Fruit fly (Drosophila melanogaster) whole organism, prepupa: ENCODE data around the gene eater.

ENCODE experiments used
- Blimp-1 ChIP-seq: fragments of 200-800 bp; sonication (Bioruptor generic); optimal IDR thresholded peaks from 3 replicates; lab custom pipeline; 2017; ENCODE audit warnings: missing biosample characterization, missing genetic modification characterization, mild to moderate bottlenecking, moderate library complexity, missing genetic modification reagents
- CG11294 ChIP-seq: fragments of 200-800 bp; sonication (Bioruptor generic); IDR thresholded peaks from 2 replicates; pipeline ENCODE4 v1.3.6; 2022; ENCODE audit warnings: missing biosample characterization, missing genetic modification characterization
- CG11902 ChIP-seq: fragments of 200-800 bp; sonication (Bioruptor generic); optimal IDR thresholded peaks from 3 replicates; lab custom pipeline; 2016; ENCODE audit warnings: missing biosample characterization, missing genetic modification characterization
- CG15336 ChIP-seq: fragments of 200-800 bp; sonication (Bioruptor generic); IDR thresholded peaks from 2 replicates; pipeline ENCODE4 v1.3.6; 2022; ENCODE audit warnings: missing biosample characterization, missing genetic modification characterization
- CG16779 ChIP-seq: fragments of 200-800 bp; sonication (Bioruptor generic); optimal IDR thresholded peaks from 3 replicates; lab custom pipeline; 2017; ENCODE audit warnings: missing biosample characterization, mild to moderate bottlenecking, missing genetic modification characterization
- CG34406 ChIP-seq: fragments of 200-800 bp; sonication (Bioruptor generic); optimal IDR thresholded peaks from 3 replicates; lab custom pipeline; 2016; ENCODE audit warnings: missing biosample characterization, missing genetic modification characterization
- CG6808 ChIP-seq: fragments of 200-800 bp; sonication (Bioruptor generic); optimal IDR thresholded peaks from 3 replicates; lab custom pipeline; 2017; ENCODE audit warnings: missing biosample characterization, missing genetic modification characterization, mild to moderate bottlenecking, moderate library complexity, missing genetic modification reagents
- CG6854 ChIP-seq: fragments of 200-800 bp; sonication (Bioruptor generic); optimal IDR thresholded peaks from 2 replicates; lab custom pipeline; 2017; ENCODE audit warnings: missing biosample characterization, mild to moderate bottlenecking, missing genetic modification characterization
- CG7368 ChIP-seq: fragments of 200-800 bp; sonication (Bioruptor generic); optimal IDR thresholded peaks from 3 replicates; lab custom pipeline; 2016; ENCODE audit warnings: missing biosample characterization, missing genetic modification characterization
- CG8632 ChIP-seq: fragments of 200-800 bp; sonication (Bioruptor generic); optimal IDR thresholded peaks from 3 replicates; lab custom pipeline; 2016; ENCODE audit warnings: missing biosample characterization, missing genetic modification characterization
- Eip93F ChIP-seq: fragments of 200-800 bp; sonication (Bioruptor generic); optimal IDR thresholded peaks from 2 replicates; lab custom pipeline; 2016; ENCODE audit warnings: missing biosample characterization, mild to moderate bottlenecking, missing genetic modification characterization
- Ets96B ChIP-seq: fragments of 200-800 bp; optimal IDR thresholded peaks from 2 replicates; lab custom pipeline; 2019; ENCODE audit warnings: missing biosample characterization, mild to moderate bottlenecking, missing genetic modification characterization, moderate library complexity
- Hr4 ChIP-seq: fragments of 200-800 bp; sonication (Bioruptor generic); optimal IDR thresholded peaks from 3 replicates; lab custom pipeline; 2016; ENCODE audit warnings: missing biosample characterization, missing genetic modification characterization
- Smox ChIP-seq: fragments of 200-800 bp; sonication (Bioruptor generic); optimal IDR thresholded peaks from 3 replicates; lab custom pipeline; 2016; ENCODE audit warnings: missing biosample characterization, missing genetic modification characterization
- fkh ChIP-seq: fragments of 200-800 bp; sonication (Bioruptor generic); optimal IDR thresholded peaks from 3 replicates; lab custom pipeline; 2017; ENCODE audit warnings: missing biosample characterization, mild to moderate bottlenecking, missing genetic modification characterization, moderate library complexity
- svp ChIP-seq: fragments of 200-800 bp; sonication (Bioruptor generic); peaks from one replicate; lab custom pipeline; 2016; ENCODE audit warnings: missing biosample characterization, missing genetic modification characterization

Gene eater

DNA sequence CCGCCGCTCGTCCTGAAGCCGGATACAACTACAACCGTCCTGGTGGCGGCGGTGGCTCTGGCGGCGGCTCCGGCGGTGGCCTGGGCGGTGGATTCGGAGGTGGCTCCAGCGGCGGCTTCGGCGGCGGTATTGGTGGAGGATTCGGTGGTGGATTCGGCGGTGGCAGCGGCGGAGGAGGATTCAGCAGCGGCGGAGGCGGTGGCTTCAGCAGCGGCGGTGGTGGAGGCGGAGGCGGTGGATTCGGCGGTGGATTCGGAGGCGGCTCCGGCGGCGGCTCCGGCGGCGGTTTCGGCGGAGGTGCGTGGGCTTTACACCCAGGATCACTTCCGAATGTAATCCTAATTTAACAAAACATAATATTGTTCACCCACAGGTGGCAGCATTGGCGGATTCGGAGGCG lies 49.9 kb downstream of the eater start:
- TF ChIP-seq CG16779 (tag; lab: Kevin White, UChicago), result no peak
- TF ChIP-seq CG15336 (GFP tag; lab: Robert Waterston, UW), result no peak
- TF ChIP-seq CG7368 (GFP tag; lab: Kevin White, UChicago), result no peak
- no peak for TF ChIP-seq Ets96B
- no peak for TF ChIP-seq CG6854 (GFP tag; lab: Kevin White, UChicago)
- TF ChIP-seq CG34406 (GFP tag; lab: Kevin White, UChicago), result no peak
- TF ChIP-seq CG11294 (GFP tag; lab: Robert Waterston, UW), result no peak
- TF ChIP-seq Hr4 (GFP tag; lab: Kevin White, UChicago), result no peak
- TF ChIP-seq CG11902 (GFP tag; lab: Kevin White, UChicago), result no peak
- no peak for TF ChIP-seq Blimp-1 (GFP tag; lab: Kevin White, UChicago)
- no peak for TF ChIP-seq fkh (GFP tag; lab: Kevin White, UChicago)
- no peak for TF ChIP-seq CG8632
- TF ChIP-seq Smox (GFP tag; lab: Kevin White, UChicago), result no peak
- no peak for TF ChIP-seq CG6808 (GFP tag; lab: Kevin White, UChicago)

- TF ChIP-seq svp (peak; percentile 15), Blimp-1 (GFP tag; lab: Kevin White, UChicago) (peak; percentile 95), Eip93F (GFP tag; lab: Kevin White, UChicago) (no peak)
Observed at dm6 chr3R:27048561-27049270, 50.8 kb downstream of the eater start, which contains the start of gene TwdlT. TwdlT (plus strand) TSS chr3R:27049220.
